Fruit fly (Drosophila melanogaster) whole organism, embryonic: ENCODE measurements around the gene CG42822.

Experiments used
- CG11695 ChIP-seq: fragments of 200-800 bp; sonication (Bioruptor generic); IDR thresholded peaks from 3 replicates; pipeline ENCODE4 v1.3.6; 2022; ENCODE audit warnings: missing biosample characterization, missing genetic modification characterization
- CG13287 ChIP-seq: fragments of 200-800 bp; sonication (Bioruptor generic); IDR thresholded peaks from 2 replicates; pipeline ENCODE4 v1.3.6; 2022; ENCODE audit warnings: missing biosample characterization, missing genetic modification characterization; ENCODE audit not compliant: partially characterized antibody
- CG13775 ChIP-seq: fragments of 200-800 bp; sonication (Bioruptor generic); optimal IDR thresholded peaks from 3 replicates; lab custom pipeline; 2017; ENCODE audit warnings: missing biosample characterization, mild to moderate bottlenecking, missing genetic modification characterization
- CG15601 ChIP-seq: fragments of 200-800 bp; sonication (Bioruptor generic); optimal IDR thresholded peaks from 3 replicates; lab custom pipeline; 2019; ENCODE audit warnings: missing biosample characterization, mild to moderate bottlenecking, missing genetic modification characterization, moderate library complexity
- CG1603 ChIP-seq: fragments of 200-800 bp; sonication (Bioruptor generic); optimal IDR thresholded peaks from 2 replicates; lab custom pipeline; 2019; ENCODE audit warnings: missing biosample characterization, mild to moderate bottlenecking, missing genetic modification characterization, moderate library complexity
- CG17361 ChIP-seq: fragments of 200-800 bp; sonication (Bioruptor generic); IDR thresholded peaks from 3 replicates; pipeline ENCODE4 v1.3.6; 2022; ENCODE audit warnings: missing biosample characterization, missing genetic modification characterization
- CG18262 ChIP-seq: fragments of 200-800 bp; optimal IDR thresholded peaks from 3 replicates; lab custom pipeline; 2019; ENCODE audit warnings: missing biosample characterization, mild to moderate bottlenecking, missing genetic modification characterization, moderate library complexity
- CG2129 ChIP-seq: fragments of 200-800 bp; sonication (Bioruptor generic); IDR thresholded peaks from 2 replicates; pipeline ENCODE4 v1.3.6; 2022; ENCODE audit warnings: missing biosample characterization, missing genetic modification characterization; ENCODE audit not compliant: partially characterized antibody
- CG3065 ChIP-seq: fragments of 200-800 bp; sonication (Bioruptor generic); optimal IDR thresholded peaks from 2 replicates; lab custom pipeline; 2016; ENCODE audit warnings: missing biosample characterization, missing genetic modification characterization
- CG34224 ChIP-seq: fragments of 200-800 bp; sonication (Bioruptor generic); IDR thresholded peaks from 3 replicates; pipeline ENCODE4 v1.3.6; 2022; ENCODE audit warnings: missing biosample characterization, missing genetic modification characterization; ENCODE audit not compliant: partially characterized antibody
- CG3847 ChIP-seq: fragments of 200-800 bp; sonication (Bioruptor generic); IDR thresholded peaks from 2 replicates; pipeline ENCODE4 v1.3.6; 2022; ENCODE audit warnings: missing biosample characterization, missing genetic modification characterization
- CG4360 ChIP-seq: fragments of 200-800 bp; sonication (Bioruptor generic); IDR thresholded peaks from 2 replicates; pipeline ENCODE4 v1.3.6; 2022; ENCODE audit warnings: missing biosample characterization, missing genetic modification characterization
- CG4617 ChIP-seq: fragments of 200-800 bp; sonication (Bioruptor generic); optimal IDR thresholded peaks from 3 replicates; lab custom pipeline; 2016; ENCODE audit warnings: missing biosample characterization, missing genetic modification characterization, borderline replicate concordance
- CG7271 ChIP-seq: fragments of 200-800 bp; sonication (Bioruptor generic); optimal IDR thresholded peaks from 2 replicates; lab custom pipeline; 2018; ENCODE audit warnings: missing biosample characterization, mild to moderate bottlenecking, missing genetic modification characterization, moderate library complexity
- CG8388 ChIP-seq: fragments of 200-800 bp; sonication (Bioruptor generic); optimal IDR thresholded peaks from 2 replicates; lab custom pipeline; 2019; ENCODE audit warnings: missing biosample characterization, mild to moderate bottlenecking, missing genetic modification characterization, moderate library complexity
- CG9215 ChIP-seq: fragments of 200-800 bp; sonication (Bioruptor generic); IDR thresholded peaks from 2 replicates; pipeline ENCODE4 v1.3.6; 2022; ENCODE audit warnings: missing biosample characterization, missing genetic modification characterization
- Camta ChIP-seq: fragments of 200-800 bp; sonication (Bioruptor generic); optimal IDR thresholded peaks from 2 replicates; lab custom pipeline; 2016; ENCODE audit warnings: missing biosample characterization, missing genetic modification characterization
- CkIIα-i1 ChIP-seq: fragments of 200-800 bp; sonication (Bioruptor generic); IDR thresholded peaks from 2 replicates; pipeline ENCODE4 v1.3.6; 2022; ENCODE audit warnings: missing biosample characterization, missing genetic modification characterization
- CoRest ChIP-seq: fragments of 200-800 bp; sonication (Bioruptor generic); optimal IDR thresholded peaks from 3 replicates; lab custom pipeline; 2018; ENCODE audit warnings: missing biosample characterization, mild to moderate bottlenecking, missing genetic modification characterization, moderate library complexity
- Dll ChIP-seq: fragments of 200-800 bp; sonication (Bioruptor generic); IDR thresholded peaks from 4 replicates; pipeline ENCODE4 v1.3.6; 2022; ENCODE audit warnings: missing biosample characterization, missing genetic modification characterization; ENCODE audit not compliant: partially characterized antibody
- Doc3 ChIP-seq: fragments of 200-800 bp; sonication (Bioruptor generic); IDR thresholded peaks from 3 replicates; pipeline ENCODE4 v1.3.6; 2022; ENCODE audit warnings: missing biosample characterization, missing genetic modification characterization; ENCODE audit not compliant: partially characterized antibody
- Eip74EF ChIP-seq, 2 experiments: fragments of 200-800 bp in 1 of 2; fragments of >200 bp in 1 of 2; sonication (Bioruptor generic) in 1 of 2; optimal IDR thresholded peaks; 2 replicates each; lab custom pipeline; 2017 to 2019; ENCODE audit warnings: missing biosample characterization in 2 of 2, missing genetic modification characterization in 2 of 2, mild to moderate bottlenecking in 1 of 2, moderate library complexity in 1 of 2
- Ets97D ChIP-seq: fragments of 200-800 bp; sonication (Bioruptor generic); optimal IDR thresholded peaks from 3 replicates; lab custom pipeline; 2016; ENCODE audit warnings: missing biosample characterization, missing genetic modification characterization
- Gsc ChIP-seq: fragments of 200-800 bp; sonication (Bioruptor generic); IDR thresholded peaks from 2 replicates; pipeline ENCODE4 v1.3.6; 2022; ENCODE audit warnings: missing biosample characterization, missing genetic modification characterization
- HHEX ChIP-seq: fragments of 200-800 bp; sonication (Bioruptor generic); optimal IDR thresholded peaks from 3 replicates; lab custom pipeline; 2017; ENCODE audit warnings: missing biosample characterization, mild to moderate bottlenecking, missing genetic modification characterization, missing genetic modification reagents
- Hand ChIP-seq: fragments of 200-800 bp; sonication (Bioruptor generic); optimal IDR thresholded peaks from 2 replicates; lab custom pipeline; 2017; ENCODE audit warnings: mild to moderate bottlenecking, missing biosample characterization, missing genetic modification reagents, missing genetic modification characterization
- Kr ChIP-seq: fragments of 200-800 bp; sonication (Bioruptor generic); optimal IDR thresholded peaks from 2 replicates; lab custom pipeline; 2017; ENCODE audit warnings: missing biosample characterization, mild to moderate bottlenecking, missing genetic modification characterization
- Mad ChIP-seq: fragments of 200-800 bp; sonication (Bioruptor generic); optimal IDR thresholded peaks from 2 replicates; lab custom pipeline; 2016; ENCODE audit warnings: missing biosample characterization, missing genetic modification characterization
- Max ChIP-seq: fragments of 200-800 bp; sonication (Bioruptor generic); optimal IDR thresholded peaks from 2 replicates; lab custom pipeline; 2016; ENCODE audit warnings: missing biosample characterization, mild to moderate bottlenecking, missing genetic modification characterization
- Myb ChIP-seq: fragments of 200-800 bp; sonication (Bioruptor generic); optimal IDR thresholded peaks from 2 replicates; lab custom pipeline; 2016; ENCODE audit warnings: missing biosample characterization, missing genetic modification characterization
- ac ChIP-seq: fragments of 200-800 bp; sonication (Bioruptor generic); optimal IDR thresholded peaks from 3 replicates; lab custom pipeline; 2017; ENCODE audit warnings: missing biosample characterization, mild to moderate bottlenecking, missing genetic modification characterization
- bsh ChIP-seq, 2 experiments: fragments of 200-800 bp; sonication (Bioruptor generic); optimal IDR thresholded peaks; 2 replicates each; lab custom pipeline; 2017 to 2018; ENCODE audit warnings: mild to moderate bottlenecking in 2 of 2, missing biosample characterization in 2 of 2, missing genetic modification characterization in 2 of 2, moderate library complexity in 1 of 2
- chif ChIP-seq, 2 experiments: fragments of 200-800 bp; sonication (Bioruptor generic); optimal IDR thresholded peaks; 3 replicates each; lab custom pipeline; 2016; ENCODE audit warnings: missing biosample characterization in 2 of 2, missing genetic modification characterization in 2 of 2
- corto ChIP-seq: fragments of 200-800 bp; sonication (Bioruptor generic); optimal IDR thresholded peaks from 2 replicates; lab custom pipeline; 2016; ENCODE audit warnings: missing biosample characterization, mild to moderate bottlenecking, missing genetic modification characterization, moderate library complexity
- gcm ChIP-seq: fragments of 200-800 bp; sonication (Bioruptor generic); optimal IDR thresholded peaks from 2 replicates; lab custom pipeline; 2019; ENCODE audit warnings: missing biosample characterization, mild to moderate bottlenecking, missing genetic modification characterization, moderate library complexity
- hb ChIP-seq: fragments of 200-800 bp; sonication (Bioruptor generic); IDR thresholded peaks from 3 replicates; pipeline ENCODE4 v1.3.6; 2022; ENCODE audit warnings: missing biosample characterization, missing genetic modification characterization; ENCODE audit not compliant: partially characterized antibody
- jumu ChIP-seq: fragments of 200-800 bp; sonication (Bioruptor generic); optimal IDR thresholded peaks from 3 replicates; lab custom pipeline; 2016; ENCODE audit warnings: missing biosample characterization, missing genetic modification characterization
- kay ChIP-seq: fragments of 200-800 bp; sonication (Bioruptor generic); optimal IDR thresholded peaks from 2 replicates; lab custom pipeline; 2016; ENCODE audit warnings: missing biosample characterization, missing genetic modification characterization
- kni ChIP-seq: fragments of 200-800 bp; sonication (Bioruptor generic); optimal IDR thresholded peaks from 3 replicates; lab custom pipeline; 2017; ENCODE audit warnings: mild to moderate bottlenecking, missing biosample characterization, missing genetic modification reagents, missing genetic modification characterization
- maf-S ChIP-seq: fragments of 200-800 bp; sonication (Bioruptor generic); optimal IDR thresholded peaks from 2 replicates; lab custom pipeline; 2016; ENCODE audit warnings: missing biosample characterization, missing genetic modification characterization
- odd ChIP-seq: fragments of 200-800 bp; sonication (Bioruptor generic); optimal IDR thresholded peaks from 2 replicates; lab custom pipeline; 2017; ENCODE audit warnings: missing biosample characterization, mild to moderate bottlenecking, missing genetic modification characterization
- ranshi ChIP-seq: fragments of 200-800 bp; sonication (Bioruptor generic); IDR thresholded peaks from 2 replicates; pipeline ENCODE4 v1.3.6; 2022; ENCODE audit warnings: missing biosample characterization, missing genetic modification characterization
- shn ChIP-seq: fragments of 200-800 bp; sonication (Bioruptor generic); optimal IDR thresholded peaks from 3 replicates; lab custom pipeline; 2016; ENCODE audit warnings: missing biosample characterization, missing genetic modification characterization
- sug ChIP-seq: fragments of 200-800 bp; optimal IDR thresholded peaks from 2 replicates; lab custom pipeline; 2019; ENCODE audit warnings: missing biosample characterization, mild to moderate bottlenecking, missing genetic modification characterization, moderate library complexity
- tgo ChIP-seq: fragments of 200-800 bp; sonication (Bioruptor generic); IDR thresholded peaks from 3 replicates; pipeline ENCODE4 v1.3.6; 2022; ENCODE audit warnings: missing biosample characterization, missing genetic modification characterization
- tio ChIP-seq: fragments of 200-800 bp; sonication (Bioruptor generic); optimal IDR thresholded peaks from 2 replicates; lab custom pipeline; 2017; ENCODE audit warnings: missing biosample characterization, missing genetic modification characterization, inconsistent platforms
- toy ChIP-seq: fragments of 200-800 bp; sonication (Bioruptor generic); IDR thresholded peaks from 2 replicates; pipeline ENCODE4 v1.3.6; 2022; ENCODE audit warnings: missing biosample characterization, missing genetic modification characterization
- twi ChIP-seq: fragments of 200-800 bp; optimal IDR thresholded peaks from 2 replicates; lab custom pipeline; 2019; ENCODE audit warnings: missing biosample characterization, mild to moderate bottlenecking, missing genetic modification characterization, moderate library complexity
- unc-4 ChIP-seq: fragments of 200-800 bp; sonication (Bioruptor generic); IDR thresholded peaks from 2 replicates; pipeline ENCODE4 v1.3.6; 2022; ENCODE audit warnings: missing biosample characterization, missing genetic modification characterization; ENCODE audit not compliant: partially characterized antibody

Gene CG42822

dm6 chr3R:17402434-17402833 is 11.3 kb upstream of the CG42822 start, which contains the start of gene Sur-8 (continued):
- TF ChIP-seq CoRest, result peak; percentile 48
- TF ChIP-seq CG1603 (tag; lab: Kevin White, UChicago), result peak; percentile 73
- TF ChIP-seq CG2129 (GFP tag; lab: Robert Waterston, UW), result no peak
- peak; percentile 71 for TF ChIP-seq HHEX
- TF ChIP-seq Myb (GFP tag; lab: Kevin White, UChicago), result peak; percentile 60
- TF ChIP-seq tgo (GFP tag; lab: Robert Waterston, UW), result peak; percentile 67; the same call in 2 of the 3 replicates
- TF ChIP-seq sug (tag; lab: Kevin White, UChicago), result peak; percentile 53
- no peak for TF ChIP-seq CG7271 (tag; lab: Kevin White, UChicago)
- no peak for TF ChIP-seq CG3065 (GFP tag; lab: Kevin White, UChicago)
- TF ChIP-seq CG18262 (tag; lab: Kevin White, UChicago), result no peak
- no peak for TF ChIP-seq kni (GFP tag; lab: Kevin White, UChicago)
- no peak for TF ChIP-seq CG15601 (tag; lab: Kevin White, UChicago)
- peak; percentile 12 for TF ChIP-seq odd (GFP tag; lab: Kevin White, UChicago)
- TF ChIP-seq twi (tag; lab: Kevin White, UChicago), result no peak
- TF ChIP-seq CG8388 (GFP tag; lab: Kevin White, UChicago), result peak; percentile 7
- no peak for TF ChIP-seq CG34224 (GFP tag; lab: Robert Waterston, UW)
- no peak for TF ChIP-seq hb
- peak; percentile 17 to 74 for TF ChIP-seq chif (GFP tag; optimal IDR thresholded peaks at IDR 0.05; lab: Kevin White, UChicago)
- TF ChIP-seq Max (GFP tag; lab: Kevin White, UChicago), result no peak
- no peak for TF ChIP-seq CG4360 (GFP tag; lab: Robert Waterston, UW)
- TF ChIP-seq Ets97D (GFP tag; lab: Kevin White, UChicago), result peak; percentile 45
- peak; percentile 40 for TF ChIP-seq Mad (GFP tag; lab: Kevin White, UChicago)
- no peak for TF ChIP-seq Hand (GFP tag; lab: Kevin White, UChicago)
- TF ChIP-seq maf-S (GFP tag; lab: Kevin White, UChicago), result peak; percentile 39
- peak; percentile 32 for TF ChIP-seq CG4617 (GFP tag; lab: Kevin White, UChicago)
- TF ChIP-seq CG13287 (GFP tag; lab: Robert Waterston, UW), result 0 out of 2 replicates have a peak, but pooled peaks have one; percentile 27
- TF ChIP-seq Dll (GFP tag; lab: Robert Waterston, UW), result no peak
- TF ChIP-seq kay, result no peak
- 0 out of 2 replicates have a peak, but pooled peaks have one; percentile 21 for TF ChIP-seq CG9215 (GFP tag; lab: Robert Waterston, UW)
- no peak for TF ChIP-seq gcm (GFP tag; lab: Kevin White, UChicago)
- peak in 1 of 2 experiments; percentile 45 for TF ChIP-seq bsh (GFP tag; optimal IDR thresholded peaks at IDR 0.05; lab: Kevin White, UChicago)
- no peak for TF ChIP-seq CkIIα-i1 (GFP tag; lab: Robert Waterston, UW)
- no peak for TF ChIP-seq ac
- 0 out of 2 replicates have a peak, but pooled peaks have one; percentile 22 for TF ChIP-seq ranshi (GFP tag; lab: Robert Waterston, UW)
- peak; percentile 63 for TF ChIP-seq shn (GFP tag; lab: Kevin White, UChicago)
- peak; percentile 27 for TF ChIP-seq jumu
- TF ChIP-seq toy (GFP tag; lab: Robert Waterston, UW), result peak; percentile 21; the same call in 1 of the 2 replicates
- TF ChIP-seq CG3847 (GFP tag; lab: Robert Waterston, UW), result peak; percentile 61
- TF ChIP-seq Kr (GFP tag; lab: Kevin White, UChicago), result no peak
- no peak for TF ChIP-seq corto (GFP tag; lab: Kevin White, UChicago)
- no peak for TF ChIP-seq Gsc (GFP tag; lab: Robert Waterston, UW)
- no peak for TF ChIP-seq Doc3 (GFP tag; lab: Robert Waterston, UW)
- peak; percentile 45 for TF ChIP-seq Camta
- no peak for TF ChIP-seq Eip74EF (GFP tag; optimal IDR thresholded peaks at IDR 0.05; lab: Kevin White, UChicago)
- peak; percentile 30 for TF ChIP-seq CG13775 (GFP tag; lab: Kevin White, UChicago)
- TF ChIP-seq tio (GFP tag; lab: Kevin White, UChicago), result peak; percentile 17
- TF ChIP-seq CG17361, result peak; percentile 65; the same call in 2 of the 3 replicates
- TF ChIP-seq CG11695 (GFP tag; lab: Robert Waterston, UW), result no peak
- TF ChIP-seq unc-4, result 0 out of 2 replicates have a peak, but pooled peaks have one; percentile 20
